Worm (Caenorhabditis elegans): Measurements from ENCODE around the gene T26C11.8.

T26C11.8 gene

DNA sequence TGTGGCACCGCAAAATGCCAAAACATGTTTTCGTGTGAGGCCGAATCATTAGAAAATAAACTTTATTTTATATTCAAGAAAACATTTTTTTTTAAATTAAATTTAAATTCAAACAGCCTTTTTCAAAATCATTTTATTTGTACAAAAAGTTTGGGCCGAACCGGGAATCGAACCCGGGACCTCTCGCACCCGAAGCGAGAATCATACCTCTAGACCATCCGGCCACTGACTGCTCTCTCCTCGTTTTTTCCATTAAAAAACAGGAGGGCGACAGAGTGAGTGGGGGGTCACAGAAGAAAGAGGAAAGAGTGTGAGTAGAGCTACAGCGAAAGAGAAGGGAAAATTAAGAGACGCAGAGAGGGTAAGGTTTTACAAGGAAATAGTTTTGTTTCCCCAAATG lies 20.1 kb downstream of the T26C11.8 start (continued):
- TF ChIP-seq ztf-4 (tag; optimal IDR thresholded peaks at IDR 0.05), result no peak
- TF ChIP-seq ceh-88 (GFP tag; IDR thresholded peaks at IDR 0.05), result no peak
- TF ChIP-seq lin-14 (GFP tag; optimal IDR thresholded peaks at IDR 0.05), result peak; percentile 73
- TF ChIP-seq fkh-4 (tag; optimal IDR thresholded peaks at IDR 0.05; ENCODE audit: borderline replicate concordance), result no peak
- TF ChIP-seq tbx-2 (tag; optimal IDR thresholded peaks at IDR 0.05), result peak; percentile 67
- TF ChIP-seq Y116A8C.19 (tag; optimal IDR thresholded peaks at IDR 0.05; ENCODE audit: borderline replicate concordance), result no peak
- TF ChIP-seq nhr-85 (tag), result peak; percentile 71
- no peak for TF ChIP-seq F16B12.6 (tag; optimal IDR thresholded peaks at IDR 0.05)
- TF ChIP-seq nhr-71 (tag; optimal IDR thresholded peaks at IDR 0.05), result peak; percentile 71
- TF ChIP-seq fkh-8 (tag; optimal IDR thresholded peaks at IDR 0.05), result peak; percentile 26
- TF ChIP-seq fkh-10 (GFP tag; optimal IDR thresholded peaks at IDR 0.05), result peak; percentile 12
- TF ChIP-seq ceh-8 (GFP tag; optimal IDR thresholded peaks at IDR 0.05), result peak; percentile 62
- no peak for TF ChIP-seq ces-1 (GFP tag; optimal IDR thresholded peaks at IDR 0.05)
- TF ChIP-seq isw-1 (GFP tag; IDR thresholded peaks at IDR 0.05), result peak; percentile 24
- no peak for TF ChIP-seq pax-3 (tag; optimal IDR thresholded peaks at IDR 0.05)
- TF ChIP-seq jun-1 (tag; optimal IDR thresholded peaks at IDR 0.05), result peak; percentile 42
- peak; percentile 57 to 70 (median 66) for TF ChIP-seq ceh-82 (tag; optimal IDR thresholded peaks at IDR 0.05)
- TF ChIP-seq sup-37 (GFP tag; optimal IDR thresholded peaks at IDR 0.05), result peak; percentile 47
- no peak for TF ChIP-seq pag-3 (tag; optimal IDR thresholded peaks at IDR 0.05; ENCODE audit: borderline replicate concordance, insufficient read depth)
- TF ChIP-seq dsc-1 (tag; optimal IDR thresholded peaks at IDR 0.05), result peak; percentile 81
- no peak for TF ChIP-seq egl-27 (tag; optimal IDR thresholded peaks at IDR 0.05)
- TF ChIP-seq dpl-1 (GFP tag; optimal IDR thresholded peaks at IDR 0.05), result peak in 1 of 3 experiments; percentile 33
- no peak for TF ChIP-seq ama-1 (optimal IDR thresholded peaks at IDR 0.05)
- TF ChIP-seq hlh-17 (GFP tag; optimal IDR thresholded peaks at IDR 0.05; ENCODE audit: borderline replicate concordance), result no peak
- TF ChIP-seq unc-130 (tag; optimal IDR thresholded peaks at IDR 0.05), result no peak
- peak; percentile 60 for TF ChIP-seq snpc-4 (tag; optimal IDR thresholded peaks at IDR 0.05)
- TF ChIP-seq C04F5.9 (tag; optimal IDR thresholded peaks at IDR 0.05), result no peak
- no peak for TF ChIP-seq nhr-28 (tag; optimal IDR thresholded peaks at IDR 0.05)

DNA sequence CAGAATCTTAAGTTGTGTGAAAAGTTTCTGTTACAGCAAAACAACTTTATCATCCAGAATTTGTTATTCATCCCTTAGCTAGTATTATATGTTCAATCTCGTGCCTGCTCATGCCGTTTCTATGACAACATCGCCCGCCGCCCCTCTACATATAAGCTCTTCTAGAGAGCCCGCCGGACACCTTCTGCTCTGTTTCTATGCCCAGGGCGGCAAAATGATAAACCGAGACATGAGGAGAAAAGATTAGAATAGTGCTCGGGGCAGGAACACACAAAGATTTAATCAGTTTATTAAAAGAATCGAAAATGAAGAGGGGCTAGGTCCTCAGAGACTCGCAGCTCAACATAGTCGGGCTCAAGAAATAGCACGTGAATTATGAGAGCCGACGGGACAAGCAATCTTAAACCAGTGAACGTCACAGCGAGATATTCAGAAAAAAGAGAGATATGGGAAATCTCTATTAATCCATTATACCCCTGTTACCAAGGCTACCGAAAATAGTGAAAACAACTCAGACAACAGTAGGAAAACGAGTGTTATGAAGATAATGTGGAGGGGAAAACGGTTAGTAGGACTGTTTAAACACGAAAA lies 28.0 kb downstream of the T26C11.8 start:
- TF ChIP-seq blmp-1 (tag; optimal IDR thresholded peaks at IDR 0.05) (no peak), ceh-63 (GFP tag; optimal IDR thresholded peaks at IDR 0.05) (no peak), ceh-90 (tag; optimal IDR thresholded peaks at IDR 0.05) (no peak), F16B12.6 (tag; optimal IDR thresholded peaks at IDR 0.05) (no peak), dsc-1 (tag; optimal IDR thresholded peaks at IDR 0.05) (peak; percentile 93), Y116A8C.19 (tag; optimal IDR thresholded peaks at IDR 0.05; ENCODE audit: borderline replicate concordance) (no peak), tlp-1 (tag; optimal IDR thresholded peaks at IDR 0.05) (no peak), efl-3 (GFP tag; optimal IDR thresholded peaks at IDR 0.05) (no peak), pag-3 (tag; optimal IDR thresholded peaks at IDR 0.05; ENCODE audit: borderline replicate concordance, insufficient read depth) (no peak), rnt-1 (tag; optimal IDR thresholded peaks at IDR 0.05) (peak; percentile 65), jun-1 (tag; optimal IDR thresholded peaks at IDR 0.05) (peak; percentile 80), xbp-1 (tag; optimal IDR thresholded peaks at IDR 0.05) (peak; percentile 47), zip-4 (GFP tag; optimal IDR thresholded peaks at IDR 0.05) (peak; percentile 47), unc-62 (GFP tag; optimal IDR thresholded peaks at IDR 0.05) (no peak), isw-1 (GFP tag; IDR thresholded peaks at IDR 0.05) (0 out of 2 replicates have a peak, but pooled peaks have one; percentile 35), mef-2 (tag; optimal IDR thresholded peaks at IDR 0.05) (no peak), lsy-2 (tag; optimal IDR thresholded peaks at IDR 0.05) (peak; percentile 39 to 47), pqm-1 (tag; optimal IDR thresholded peaks at IDR 0.05) (no peak), egl-27 (tag; optimal IDR thresholded peaks at IDR 0.05) (no peak), hpl-2 (GFP tag; optimal IDR thresholded peaks at IDR 0.05) (no peak), ztf-11 (tag; optimal IDR thresholded peaks at IDR 0.05) (peak in 1 of 2 experiments; percentile 48), ces-1 (GFP tag; optimal IDR thresholded peaks at IDR 0.05) (no peak), nhr-85 (tag) (no peak), hlh-4 (tag; optimal IDR thresholded peaks at IDR 0.05) (no peak), egl-13 (tag; optimal IDR thresholded peaks at IDR 0.05) (peak; percentile 76), nhr-47 (tag; optimal IDR thresholded peaks at IDR 0.05) (peak; percentile 91), unc-98 (GFP tag; IDR thresholded peaks at IDR 0.05) (no peak), elt-2 (tag; optimal IDR thresholded peaks at IDR 0.05) (peak; percentile 55), fkh-10 (GFP tag; optimal IDR thresholded peaks at IDR 0.05) (peak; percentile 83), aha-1 (tag; optimal IDR thresholded peaks at IDR 0.05) (no peak), nhr-84 (tag; optimal IDR thresholded peaks at IDR 0.05) (no peak), ets-5 (GFP tag; IDR thresholded peaks at IDR 0.05) (no peak)
